Worm (Caenorhabditis elegans): ENCODE data around the gene Y38E10A.14.

DNA sequence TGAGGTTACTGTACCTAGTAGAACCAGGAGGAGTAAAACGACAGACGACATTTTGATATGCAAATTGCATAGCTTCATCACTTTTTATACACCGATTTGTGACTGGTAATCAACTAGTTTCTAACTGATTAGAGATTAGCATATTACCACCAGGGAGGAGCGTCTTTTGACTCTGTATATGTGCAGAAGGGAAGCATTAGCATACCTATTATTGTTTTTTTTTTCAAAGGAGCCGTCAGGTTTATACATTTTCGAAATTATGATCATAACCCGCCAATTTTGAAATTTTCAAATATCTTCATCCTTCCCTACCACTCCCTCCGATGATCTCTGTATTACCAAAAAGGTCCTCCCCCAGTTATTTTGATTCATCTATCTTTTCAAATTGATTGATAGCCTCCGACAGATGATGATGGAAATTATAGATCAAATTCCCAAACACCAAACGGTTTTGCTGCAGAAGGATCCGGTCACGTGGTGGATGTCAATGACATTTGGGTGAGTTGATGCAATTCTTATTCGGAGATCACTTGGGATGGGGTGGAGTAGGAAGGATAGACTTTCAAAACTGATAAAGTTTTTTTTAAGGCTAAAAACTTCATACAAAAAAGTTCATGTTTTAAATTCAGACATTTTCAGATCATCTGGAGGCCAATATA is 2.3 kb downstream of the Y38E10A.14 start, which contains the start of gene nspe-8:
- TF ChIP-seq tra-4 (tag; optimal IDR thresholded peaks at IDR 0.05) = no peak
- TF ChIP-seq hmg-4 (GFP tag; optimal IDR thresholded peaks at IDR 0.05) = no peak
- no peak for TF ChIP-seq hnd-1 (tag; optimal IDR thresholded peaks at IDR 0.05)
- no peak for TF ChIP-seq flt-1 (GFP tag; IDR thresholded peaks at IDR 0.05)
- no peak for TF ChIP-seq aly-1 (tag; optimal IDR thresholded peaks at IDR 0.05)
- no peak for TF ChIP-seq ama-1 (optimal IDR thresholded peaks at IDR 0.05)
- TF ChIP-seq scrt-1 (GFP tag; IDR thresholded peaks at IDR 0.05) = no peak
- no peak for TF ChIP-seq F13C5.2 (tag; optimal IDR thresholded peaks at IDR 0.05)
- TF ChIP-seq hmbx-1 (tag; optimal IDR thresholded peaks at IDR 0.05) = no peak
- TF ChIP-seq pes-1 (GFP tag; IDR thresholded peaks at IDR 0.05) = no peak
- TF ChIP-seq ceh-13 (GFP tag; optimal IDR thresholded peaks at IDR 0.05) = no peak
- no peak for TF ChIP-seq ceh-36 (tag; optimal IDR thresholded peaks at IDR 0.05)
